Worm (Caenorhabditis elegans) whole organism, early embryonic: ENCODE measurements around the gene srh-27.
A peak's percentile ranks its signal among the peaks of the same experiment; 100 is the strongest.

Source experiments
- B0310.2 ChIP-seq: sonication (generic microtip); optimal IDR thresholded peaks from 2 replicates; lab custom pipeline; 2016; ENCODE audit warnings: mild to moderate bottlenecking, missing genetic modification characterization, missing compliant biosample characterization
- F13C5.2 ChIP-seq: sonication (generic microtip); optimal IDR thresholded peaks from 2 replicates; lab custom pipeline; 2017; ENCODE audit warnings: mild to moderate bottlenecking, missing genetic modification characterization, inconsistent platforms, missing compliant biosample characterization
- aly-1 ChIP-seq: sonication (generic microtip); optimal IDR thresholded peaks from 2 replicates; lab custom pipeline; 2016; ENCODE audit warnings: missing genetic modification characterization, missing compliant biosample characterization
- ama-1 ChIP-seq: fragments of 150-350 bp; optimal IDR thresholded peaks from 2 replicates; lab custom pipeline; 2014
- ceh-13 ChIP-seq: fragments of 200-800 bp; sonication (Bioruptor generic); optimal IDR thresholded peaks from 2 replicates; lab custom pipeline; 2018; ENCODE audit warnings: mild to moderate bottlenecking, missing genetic modification characterization, missing compliant biosample characterization
- ceh-36 ChIP-seq: sonication (generic microtip); optimal IDR thresholded peaks from 2 replicates; lab custom pipeline; 2016; ENCODE audit warnings: missing genetic modification characterization, inconsistent platforms, missing compliant biosample characterization
- ets-7 ChIP-seq: sonication (generic microtip); optimal IDR thresholded peaks from 2 replicates; lab custom pipeline; 2016; ENCODE audit warnings: missing genotype, missing genetic modification characterization, missing compliant biosample characterization
- flt-1 ChIP-seq: fragments of 200-800 bp; sonication (Bioruptor generic); IDR thresholded peaks from 2 replicates; pipeline ENCODE4 v1.3.6; 2022; ENCODE audit warnings: missing genetic modification characterization, missing compliant biosample characterization
- hmbx-1 ChIP-seq: sonication (generic microtip); optimal IDR thresholded peaks from 2 replicates; lab custom pipeline; 2016; ENCODE audit warnings: mild to moderate bottlenecking, missing genetic modification characterization, missing compliant biosample characterization
- hmg-4 ChIP-seq: fragments of 200-800 bp; sonication (Bioruptor generic); optimal IDR thresholded peaks from 2 replicates; lab custom pipeline; 2018; ENCODE audit warnings: mild to moderate bottlenecking, missing genetic modification characterization, missing compliant biosample characterization
- hnd-1 ChIP-seq: sonication (generic microtip); optimal IDR thresholded peaks from 2 replicates; lab custom pipeline; 2016; ENCODE audit warnings: missing genetic modification characterization, missing compliant biosample characterization
- pes-1 ChIP-seq: fragments of 200-800 bp; sonication (Bioruptor generic); IDR thresholded peaks from 2 replicates; pipeline ENCODE4 v1.3.6; 2022; ENCODE audit warnings: missing genetic modification reagents, missing genetic modification characterization, missing compliant biosample characterization
- scrt-1 ChIP-seq: fragments of 200-800 bp; sonication (Bioruptor generic); IDR thresholded peaks from 2 replicates; pipeline ENCODE4 v1.3.6; 2022; ENCODE audit warnings: missing genetic modification characterization, missing compliant biosample characterization
- sea-1 ChIP-seq: fragments of 200-800 bp; sonication (Bioruptor generic); conservative IDR thresholded peaks from 2 replicates; pipeline ENCODE4 v1.3.6; 2022; ENCODE audit warnings: missing genetic modification characterization, missing compliant biosample characterization
- tbx-11 ChIP-seq: fragments of 200-800 bp; sonication (Bioruptor generic); IDR thresholded peaks from 2 replicates; pipeline ENCODE4 v1.3.6; 2022; ENCODE audit warnings: missing genetic modification characterization, missing compliant biosample characterization
- tbx-37 ChIP-seq: fragments of 200-800 bp; sonication (Bioruptor generic); conservative IDR thresholded peaks from 2 replicates; pipeline ENCODE4 v1.3.6; 2022; ENCODE audit warnings: missing genetic modification reagents, missing genetic modification characterization, missing compliant biosample characterization
- tra-4 ChIP-seq: sonication (generic microtip); optimal IDR thresholded peaks from 2 replicates; lab custom pipeline; 2017; ENCODE audit warnings: missing genetic modification characterization, missing compliant biosample characterization

The srh-27 gene

DNA sequence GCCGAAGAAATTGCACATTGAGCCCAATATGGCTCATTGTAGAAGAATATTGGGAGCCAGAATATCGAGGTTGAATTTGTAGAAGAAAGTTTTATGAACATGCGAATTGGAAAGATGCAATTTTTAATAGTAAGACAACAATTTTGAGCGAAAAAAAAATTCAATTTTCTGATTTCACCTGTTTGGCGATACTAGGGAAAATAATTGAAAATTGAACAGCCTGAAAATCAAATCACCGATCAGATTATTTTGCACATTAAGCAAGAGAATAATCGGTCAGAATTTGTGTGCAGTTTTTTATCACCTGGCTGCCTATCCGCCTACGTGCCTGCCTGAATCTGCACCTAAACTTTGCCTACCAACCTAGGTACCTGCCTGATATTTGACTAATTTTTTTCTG lies 27.9 kb upstream of the srh-27 start, which contains the start of gene sre-26:
sre-26 (minus strand) TSS at position 101 of the 400 bp plus-strand sequence.
- TF ChIP-seq tbx-11 (GFP tag; lab: Robert Waterston, UW) (no peak), hmbx-1 (tag; lab: Kevin White, UChicago) (no peak), hmg-4 (GFP tag; lab: Kevin White, UChicago) (no peak), scrt-1 (GFP tag; lab: Robert Waterston, UW) (no peak), ceh-36 (tag; lab: Kevin White, UChicago) (no peak), aly-1 (tag; lab: Kevin White, UChicago) (no peak), F13C5.2 (tag; lab: Kevin White, UChicago) (no peak), sea-1 (GFP tag; lab: Robert Waterston, UW) (no peak), pes-1 (GFP tag; lab: Robert Waterston, UW) (no peak), B0310.2 (tag; lab: Kevin White, UChicago) (no peak), tbx-37 (GFP tag; lab: Robert Waterston, UW) (no peak), tra-4 (tag; lab: Kevin White, UChicago) (no peak), ama-1 (lab: Kevin White, UChicago) (no peak), hnd-1 (no peak), ets-7 (tag; lab: Kevin White, UChicago) (no peak), flt-1 (GFP tag; lab: Robert Waterston, UW) (no peak), ceh-13 (GFP tag; lab: Kevin White, UChicago) (no peak)

DNA sequence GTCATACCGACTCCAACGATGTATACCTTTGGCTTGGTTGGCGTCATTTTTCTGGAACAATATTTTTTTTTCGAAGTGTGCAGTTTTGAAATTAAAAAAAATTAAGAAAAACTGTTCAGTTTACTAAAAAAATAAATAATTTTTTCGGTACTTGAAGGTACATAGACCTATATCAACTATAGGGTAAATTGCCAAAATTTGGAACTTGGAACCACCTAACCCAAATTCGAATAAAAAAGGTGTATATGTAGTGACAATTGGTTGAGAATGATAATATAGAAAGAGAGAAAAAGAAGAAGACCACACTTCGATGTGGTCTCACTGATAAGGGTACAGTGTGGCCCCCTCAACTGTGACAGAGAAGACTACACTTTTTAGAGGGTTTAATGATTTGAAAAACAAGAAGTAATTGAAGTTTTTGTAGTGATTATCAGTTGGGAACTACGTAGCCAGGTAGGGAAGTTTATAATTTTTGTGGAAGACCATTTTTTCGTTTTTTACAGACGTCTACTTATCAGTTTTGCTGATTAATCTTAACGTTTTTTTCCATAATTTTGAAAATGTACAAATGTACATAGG lies 22.6 kb upstream of the srh-27 start, which contains the start of gene daf-22:
daf-22 (minus strand) TSS at position 51 of the 579 bp plus-strand sequence.
- no peak for TF ChIP-seq tra-4 (tag; lab: Kevin White, UChicago)
- TF ChIP-seq ceh-13 (GFP tag; lab: Kevin White, UChicago) = no peak
- TF ChIP-seq tbx-37 (GFP tag; lab: Robert Waterston, UW) = no peak
- no peak for TF ChIP-seq hnd-1
- TF ChIP-seq aly-1 (tag; lab: Kevin White, UChicago) = no peak
- TF ChIP-seq sea-1 (GFP tag; lab: Robert Waterston, UW) = no peak
- TF ChIP-seq ceh-36 (tag; lab: Kevin White, UChicago) = no peak
- no peak for TF ChIP-seq flt-1 (GFP tag; lab: Robert Waterston, UW)
- TF ChIP-seq hmg-4 (GFP tag; lab: Kevin White, UChicago) = no peak
- TF ChIP-seq F13C5.2 (tag; lab: Kevin White, UChicago) = no peak
- TF ChIP-seq ama-1 (lab: Kevin White, UChicago) = no peak
- TF ChIP-seq pes-1 (GFP tag; lab: Robert Waterston, UW) = no peak
- TF ChIP-seq ets-7 (tag; lab: Kevin White, UChicago) = no peak

DNA sequence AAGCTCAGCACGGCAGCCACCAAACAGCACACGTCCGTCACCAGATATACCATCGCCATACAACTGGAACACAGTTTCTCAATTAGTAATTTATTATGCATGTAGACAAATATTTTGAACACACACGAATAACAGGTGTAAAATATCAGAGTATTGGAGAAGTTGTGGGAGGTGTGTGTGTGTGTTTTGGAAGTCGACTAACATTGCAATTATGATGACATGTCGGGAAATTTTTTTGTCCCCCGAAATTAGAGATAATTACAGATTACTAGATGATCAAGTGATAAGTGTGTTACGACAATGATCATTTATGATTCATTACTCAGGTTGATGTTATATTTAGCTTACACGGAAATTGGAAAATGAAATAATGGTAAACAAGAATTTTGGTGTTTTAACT lies 18.6 kb upstream of the srh-27 start, which contains the start of gene Y57A10C.8:
Y57A10C.8 (minus strand) TSS at position 101 of the 400 bp plus-strand sequence.
- TF ChIP-seq aly-1 (tag; lab: Kevin White, UChicago) (no peak), tbx-11 (GFP tag; lab: Robert Waterston, UW) (no peak), pes-1 (GFP tag; lab: Robert Waterston, UW) (no peak), flt-1 (GFP tag; lab: Robert Waterston, UW) (no peak), tbx-37 (GFP tag; lab: Robert Waterston, UW) (no peak), hmbx-1 (tag; lab: Kevin White, UChicago) (no peak), ets-7 (tag; lab: Kevin White, UChicago) (no peak), F13C5.2 (tag; lab: Kevin White, UChicago) (no peak), ama-1 (lab: Kevin White, UChicago) (no peak), sea-1 (GFP tag; lab: Robert Waterston, UW) (no peak), scrt-1 (GFP tag; lab: Robert Waterston, UW) (no peak), ceh-13 (GFP tag; lab: Kevin White, UChicago) (no peak), hmg-4 (GFP tag; lab: Kevin White, UChicago) (no peak), ceh-36 (tag; lab: Kevin White, UChicago) (no peak), B0310.2 (tag; lab: Kevin White, UChicago) (no peak), tra-4 (tag; lab: Kevin White, UChicago) (no peak), hnd-1 (no peak)

DNA sequence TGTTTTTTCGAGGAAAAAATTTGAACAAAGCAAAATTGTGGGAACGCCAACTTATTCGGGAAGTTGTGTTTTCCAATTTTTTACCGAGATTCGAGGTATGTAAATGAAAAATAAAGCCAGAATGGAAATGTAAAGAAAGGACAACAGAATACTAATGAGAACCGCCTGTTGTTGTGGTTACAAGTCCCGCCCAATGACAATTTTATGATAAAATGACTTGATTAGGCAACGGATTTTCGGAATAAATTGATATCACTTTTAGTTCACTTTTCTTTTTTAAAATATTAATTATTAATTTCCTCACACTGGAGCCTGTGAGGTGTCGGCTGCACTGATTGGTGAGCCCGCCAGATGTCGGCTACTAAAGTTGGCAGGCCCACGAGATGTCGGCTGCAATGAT lies 16.0 kb upstream of the srh-27 start, which contains the start of gene dct-12:
dct-12 (minus strand) TSS at position 101 of the 400 bp plus-strand sequence.
- TF ChIP-seq tra-4 (tag; lab: Kevin White, UChicago) = no peak
- TF ChIP-seq ets-7 (tag; lab: Kevin White, UChicago) = no peak
- no peak for TF ChIP-seq ceh-36 (tag; lab: Kevin White, UChicago)
- TF ChIP-seq pes-1 (GFP tag; lab: Robert Waterston, UW) = no peak
- no peak for TF ChIP-seq tbx-11 (GFP tag; lab: Robert Waterston, UW)
- no peak for TF ChIP-seq scrt-1 (GFP tag; lab: Robert Waterston, UW)
- no peak for TF ChIP-seq tbx-37 (GFP tag; lab: Robert Waterston, UW)
- no peak for TF ChIP-seq ceh-13 (GFP tag; lab: Kevin White, UChicago)
- no peak for TF ChIP-seq flt-1 (GFP tag; lab: Robert Waterston, UW)
- no peak for TF ChIP-seq F13C5.2 (tag; lab: Kevin White, UChicago)
- no peak for TF ChIP-seq hmbx-1 (tag; lab: Kevin White, UChicago)
- no peak for TF ChIP-seq ama-1 (lab: Kevin White, UChicago)
- TF ChIP-seq aly-1 (tag; lab: Kevin White, UChicago) = no peak
- TF ChIP-seq hnd-1 = no peak
- no peak for TF ChIP-seq B0310.2 (tag; lab: Kevin White, UChicago)
- TF ChIP-seq sea-1 (GFP tag; lab: Robert Waterston, UW) = no peak

DNA sequence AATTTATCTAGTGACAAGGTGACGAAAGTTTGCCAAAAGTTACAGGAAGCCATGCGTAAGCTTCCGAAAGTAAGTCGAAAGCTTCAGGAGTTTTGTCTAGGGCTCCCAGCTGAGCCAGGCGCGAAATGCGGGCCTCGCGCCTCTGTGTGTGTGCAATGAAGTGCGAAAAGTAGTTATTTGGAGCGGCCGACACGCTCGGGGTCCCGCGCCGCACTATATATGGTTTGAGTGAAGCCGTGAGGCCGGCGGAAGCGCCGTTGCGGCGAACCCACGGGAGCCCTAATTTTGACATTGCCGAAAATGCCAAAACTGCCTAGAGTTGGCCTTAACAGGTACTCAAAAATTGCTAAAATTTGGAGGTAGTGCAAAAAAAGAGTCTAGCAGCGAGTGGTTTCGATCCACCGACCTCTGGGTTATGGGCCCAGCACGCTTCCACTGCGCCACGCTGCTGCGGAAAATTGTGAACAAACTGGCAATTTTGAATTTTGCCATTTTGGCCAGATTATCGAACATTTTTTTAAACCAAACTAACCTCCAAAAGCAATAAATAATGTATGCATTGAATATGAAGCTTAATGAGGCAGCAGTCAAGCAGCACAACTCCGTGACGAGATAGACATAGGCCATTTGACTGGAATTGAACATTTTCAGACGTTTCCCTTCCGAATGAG lies 13.0 kb upstream of the srh-27 start:
- no peak for TF ChIP-seq aly-1 (tag; lab: Kevin White, UChicago)
- TF ChIP-seq tbx-11 (GFP tag; lab: Robert Waterston, UW) = no peak
- TF ChIP-seq hnd-1 = no peak
- no peak for TF ChIP-seq tra-4 (tag; lab: Kevin White, UChicago)
- TF ChIP-seq ets-7 (tag; lab: Kevin White, UChicago) = no peak
- no peak for TF ChIP-seq F13C5.2 (tag; lab: Kevin White, UChicago)

DNA sequence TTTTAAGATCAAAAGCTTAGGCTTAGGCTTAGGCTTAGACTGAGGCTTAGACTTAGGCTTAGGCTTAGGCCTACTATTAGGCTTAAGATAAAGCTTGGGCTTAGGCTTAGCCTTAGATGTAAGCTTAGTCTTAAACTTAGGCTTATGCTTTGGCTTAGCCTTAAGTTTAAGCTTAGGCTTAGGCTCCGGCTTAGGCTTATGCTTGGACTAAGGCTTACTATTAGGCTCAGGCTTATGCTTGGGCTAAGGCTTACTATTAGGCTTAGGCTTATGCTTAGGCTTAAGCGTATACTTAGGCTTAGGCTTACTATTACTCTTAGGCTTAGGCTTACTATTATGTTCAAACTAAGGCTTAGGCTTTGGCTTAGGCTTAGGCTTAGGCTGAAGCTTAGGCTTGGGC lies 11.6 kb upstream of the srh-27 start:
- TF ChIP-seq hnd-1 (no peak), ceh-36 (tag; lab: Kevin White, UChicago) (peak; percentile 82), tra-4 (tag; lab: Kevin White, UChicago) (no peak)
